Fruit fly (Drosophila melanogaster): ENCODE results near the gene dsb.

dm6 chr3L:1928959-1929358 is 19.0 kb upstream of the dsb start:
- TF ChIP-seq CG31627 (GFP tag; optimal IDR thresholded peaks at IDR 0.05), result no peak
- TF ChIP-seq CG16779 (tag; optimal IDR thresholded peaks at IDR 0.05), result no peak
- TF ChIP-seq Sox15 (GFP tag; optimal IDR thresholded peaks at IDR 0.05), result no peak
- TF ChIP-seq vri (GFP tag; optimal IDR thresholded peaks at IDR 0.05), result no peak
